Worm (Caenorhabditis elegans): ENCODE measurements around the gene slc-17.2.

ce11 chrIII:9340025-9340424, 49.9 kb downstream of the slc-17.2 start:
- TF ChIP-seq klf-2 (GFP tag; conservative IDR thresholded peaks at IDR 0.05) (no peak), ref-1 (GFP tag; conservative IDR thresholded peaks at IDR 0.05) (no peak), med-1 (GFP tag; optimal IDR thresholded peaks at IDR 0.05; ENCODE audit: insufficient read depth) (no peak), flt-1 (GFP tag; IDR thresholded peaks at IDR 0.05) (no peak), tab-1 (GFP tag; IDR thresholded peaks at IDR 0.05) (no peak), ztf-29 (GFP tag; IDR thresholded peaks at IDR 0.05) (no peak)
